Fruit fly (Drosophila melanogaster): ENCODE data around the gene 7B2.

Gene 7B2

dm6 chr3R:5350393-5350972 lies 26.1 kb upstream of the 7B2 start, which contains the start of gene mtd:
TSS of gene mtd (minus strand) at chr3R:5350443.
- no peak for TF ChIP-seq Pif1A (GFP tag; optimal IDR thresholded peaks at IDR 0.05)
- no peak for TF ChIP-seq CG8301 (tag; optimal IDR thresholded peaks at IDR 0.05)
- no peak for TF ChIP-seq Ets98B (GFP tag; IDR thresholded peaks at IDR 0.05)
- TF ChIP-seq Pif1B (GFP tag; optimal IDR thresholded peaks at IDR 0.05): no peak
- TF ChIP-seq D1 (tag; optimal IDR thresholded peaks at IDR 0.05): no peak
- no peak for TF ChIP-seq CG12605 (GFP tag; IDR thresholded peaks at IDR 0.05)
- no peak for TF ChIP-seq CG4496 (GFP tag; IDR thresholded peaks at IDR 0.05)
- TF ChIP-seq CG15710 (tag; optimal IDR thresholded peaks at IDR 0.05): no peak
- TF ChIP-seq fd96Ca (GFP tag; IDR thresholded peaks at IDR 0.05): no peak
- no peak for TF ChIP-seq CG32121 (GFP tag; IDR thresholded peaks at IDR 0.05)
- no peak for TF ChIP-seq CG10348 (GFP tag; IDR thresholded peaks at IDR 0.05)
- TF ChIP-seq Snoo (tag; optimal IDR thresholded peaks at IDR 0.05): no peak
- TF ChIP-seq CG17806 (tag; optimal IDR thresholded peaks at IDR 0.05): no peak
- no peak for TF ChIP-seq gl (tag; optimal IDR thresholded peaks at IDR 0.05)
- no peak for TF ChIP-seq EcR (GFP tag; optimal IDR thresholded peaks at IDR 0.05)
- no peak for TF ChIP-seq CG34367 (tag; optimal IDR thresholded peaks at IDR 0.05)
- no peak for TF ChIP-seq CG13204 (GFP tag; optimal IDR thresholded peaks at IDR 0.05)

- peak; percentile 48 for TF ChIP-seq CG8159 (tag; optimal IDR thresholded peaks at IDR 0.05)
- TF ChIP-seq CG14655 (GFP tag; optimal IDR thresholded peaks at IDR 0.05): no peak
- TF ChIP-seq CG8301 (tag; optimal IDR thresholded peaks at IDR 0.05): no peak
- TF ChIP-seq CG4496 (GFP tag; IDR thresholded peaks at IDR 0.05): no peak
These were observed 22.0 kb upstream of the 7B2 start, which contains the start of the genes CG11999 and CG1161 for dm6 chr3R:5354373-5355134. TSS of gene CG11999 (minus strand) at chr3R:5354747. TSS of gene CG1161 (plus strand) at chr3R:5355092.

- no peak for TF ChIP-seq CG13204 (GFP tag; optimal IDR thresholded peaks at IDR 0.05)
- TF ChIP-seq EcR (GFP tag; optimal IDR thresholded peaks at IDR 0.05): peak; percentile 12
These were observed 21.5 kb upstream of the 7B2 start for dm6 chr3R:5355135-5355493.

- TF ChIP-seq CG14655 (GFP tag; optimal IDR thresholded peaks at IDR 0.05) (no peak), Snoo (tag; optimal IDR thresholded peaks at IDR 0.05) (no peak), CG8301 (tag; optimal IDR thresholded peaks at IDR 0.05) (no peak), CG10348 (GFP tag; IDR thresholded peaks at IDR 0.05) (no peak), CG4496 (GFP tag; IDR thresholded peaks at IDR 0.05) (no peak), CG17806 (tag; optimal IDR thresholded peaks at IDR 0.05) (no peak), D1 (tag; optimal IDR thresholded peaks at IDR 0.05) (no peak), Pif1A (GFP tag; optimal IDR thresholded peaks at IDR 0.05) (no peak), CG15710 (tag; optimal IDR thresholded peaks at IDR 0.05) (no peak)
These were observed 18.6 kb upstream of the 7B2 start, which contains the start of gene Prosbeta7 for dm6 chr3R:5357935-5358414. TSS of gene Prosbeta7 (minus strand) at chr3R:5358364.

- TF ChIP-seq CG32121 (GFP tag; IDR thresholded peaks at IDR 0.05): peak; percentile 90
- peak; percentile 57 for TF ChIP-seq CG13204 (GFP tag; optimal IDR thresholded peaks at IDR 0.05)
- peak; percentile 88 for TF ChIP-seq CG34367 (tag; optimal IDR thresholded peaks at IDR 0.05)
- TF ChIP-seq Snoo (tag; optimal IDR thresholded peaks at IDR 0.05): peak; percentile 84
- peak; percentile 89 for TF ChIP-seq CG12605 (GFP tag; IDR thresholded peaks at IDR 0.05)
- TF ChIP-seq fd96Ca (GFP tag; IDR thresholded peaks at IDR 0.05): peak; percentile 95
- TF ChIP-seq CG8301 (tag; optimal IDR thresholded peaks at IDR 0.05): peak; percentile 91
- TF ChIP-seq CG9948 (tag; optimal IDR thresholded peaks at IDR 0.05): peak; percentile 88
- peak; percentile 75 for TF ChIP-seq gl (tag; optimal IDR thresholded peaks at IDR 0.05)
- peak; percentile 74 for TF ChIP-seq CG10348 (GFP tag; IDR thresholded peaks at IDR 0.05)
- TF ChIP-seq rn (GFP tag; IDR thresholded peaks at IDR 0.05): peak; percentile 84
- peak; percentile 90 for TF ChIP-seq EcR (GFP tag; optimal IDR thresholded peaks at IDR 0.05)
- TF ChIP-seq Pif1A (GFP tag; optimal IDR thresholded peaks at IDR 0.05): peak; percentile 95
- peak; percentile 95 for TF ChIP-seq CG4496 (GFP tag; IDR thresholded peaks at IDR 0.05)
- TF ChIP-seq CG14655 (GFP tag; optimal IDR thresholded peaks at IDR 0.05): no peak
- peak; percentile 95 for TF ChIP-seq Pif1B (GFP tag; optimal IDR thresholded peaks at IDR 0.05)
- peak; percentile 93 for TF ChIP-seq CG17806 (tag; optimal IDR thresholded peaks at IDR 0.05)
- TF ChIP-seq Ets98B (GFP tag; IDR thresholded peaks at IDR 0.05): peak; percentile 94
- TF ChIP-seq D1 (tag; optimal IDR thresholded peaks at IDR 0.05): no peak
- TF ChIP-seq CG8159 (tag; optimal IDR thresholded peaks at IDR 0.05): peak; percentile 86
- TF ChIP-seq CG15710 (tag; optimal IDR thresholded peaks at IDR 0.05): peak; percentile 87
These were observed 14.8 kb upstream of the 7B2 start for dm6 chr3R:5361681-5362319.

- no peak for TF ChIP-seq CG8159 (tag; optimal IDR thresholded peaks at IDR 0.05)
- no peak for TF ChIP-seq CG12605 (GFP tag; IDR thresholded peaks at IDR 0.05)
- no peak for TF ChIP-seq Pif1B (GFP tag; optimal IDR thresholded peaks at IDR 0.05)
- TF ChIP-seq Ets98B (GFP tag; IDR thresholded peaks at IDR 0.05): 0 out of 2 replicates have a peak, but pooled peaks have one; percentile 7
- no peak for TF ChIP-seq D1 (tag; optimal IDR thresholded peaks at IDR 0.05)
- no peak for TF ChIP-seq CG34367 (tag; optimal IDR thresholded peaks at IDR 0.05)
- no peak for TF ChIP-seq CG15710 (tag; optimal IDR thresholded peaks at IDR 0.05)
- no peak for TF ChIP-seq CG17806 (tag; optimal IDR thresholded peaks at IDR 0.05)
- peak; percentile 58; the same call in 2 of the 3 replicates for TF ChIP-seq CG4496 (GFP tag; IDR thresholded peaks at IDR 0.05)
- no peak for TF ChIP-seq CG10348 (GFP tag; IDR thresholded peaks at IDR 0.05)
- peak; percentile 1 for TF ChIP-seq gl (tag; optimal IDR thresholded peaks at IDR 0.05)
- TF ChIP-seq fd96Ca (GFP tag; IDR thresholded peaks at IDR 0.05): no peak
- TF ChIP-seq CG13204 (GFP tag; optimal IDR thresholded peaks at IDR 0.05): peak; percentile 75
- TF ChIP-seq EcR (GFP tag; optimal IDR thresholded peaks at IDR 0.05): peak; percentile 97
- TF ChIP-seq Snoo (tag; optimal IDR thresholded peaks at IDR 0.05): peak; percentile 79
These were observed 13.2 kb upstream of the 7B2 start for dm6 chr3R:5363412-5363811.

Measured in whole organism, pupa.